Fruit fly (Drosophila melanogaster): ENCODE measurements around the gene TotE.

- no peak for TF ChIP-seq CG8478 (optimal IDR thresholded peaks at IDR 0.05)
- TF ChIP-seq CTCF (optimal IDR thresholded peaks at IDR 0.05): no peak
Measured at dm6 chr2L:19932523-19932922, 19.2 kb upstream of the TotE start.

Measured in S2 (cell line).